Fruit fly (Drosophila melanogaster): ENCODE results near the gene Ser.

- no peak for TF ChIP-seq psq (optimal IDR thresholded peaks at IDR 0.05)
- no peak for TF ChIP-seq EcR (GFP tag; optimal IDR thresholded peaks at IDR 0.05)
- no peak for TF ChIP-seq pan (optimal IDR thresholded peaks at IDR 0.05)
- TF ChIP-seq usp (GFP tag; optimal IDR thresholded peaks at IDR 0.05) = no peak
These were observed 58.1 kb downstream of the Ser start for dm6 chr3R:27135692-27136641.
